Worm (Caenorhabditis elegans) whole organism, L3 larva: ENCODE data around the gene pqn-74.
A peak's percentile ranks its signal among the peaks of the same experiment; 100 is the strongest.

Experiments
- R02D3.7 ChIP-seq: fragments of 150-350 bp; optimal IDR thresholded peaks from 2 replicates; lab custom pipeline; 2014; ENCODE audit warnings: missing biosample characterization, missing genetic modification characterization
- ZK546.5 ChIP-seq: sonication (generic microtip); optimal IDR thresholded peaks from 2 replicates; lab custom pipeline; 2017; ENCODE audit warnings: missing biosample characterization, missing genetic modification characterization
- aly-2 ChIP-seq: fragments of 150-350 bp; optimal IDR thresholded peaks from 2 replicates; lab custom pipeline; 2014; ENCODE audit warnings: missing biosample characterization, missing genetic modification characterization
- ama-1 ChIP-seq: fragments of 150-350 bp; optimal IDR thresholded peaks from 2 replicates; lab custom pipeline; 2018
- ceh-16 ChIP-seq: sonication (generic microtip); optimal IDR thresholded peaks from 2 replicates; lab custom pipeline; 2017; ENCODE audit warnings: missing biosample characterization, missing genetic modification characterization
- ceh-28 ChIP-seq: fragments of 150-350 bp; optimal IDR thresholded peaks from 2 replicates; lab custom pipeline; 2014; ENCODE audit warnings: missing biosample characterization, missing genetic modification reagents, missing genetic modification characterization
- ceh-82 ChIP-seq: fragments of 150-350 bp; optimal IDR thresholded peaks from 2 replicates; lab custom pipeline; 2014; ENCODE audit warnings: missing biosample characterization, missing genetic modification characterization
- ceh-9 ChIP-seq: sonication (generic microtip); optimal IDR thresholded peaks from 2 replicates; lab custom pipeline; 2018; ENCODE audit warnings: missing biosample characterization, missing genetic modification characterization
- daf-12 ChIP-seq: fragments of 150-350 bp; optimal IDR thresholded peaks from 2 replicates; lab custom pipeline; 2014; ENCODE audit warnings: missing biosample characterization, missing genetic modification reagents, missing genetic modification characterization
- egl-27 ChIP-seq: sonication (generic microtip); optimal IDR thresholded peaks from 4 replicates; lab custom pipeline; 2017; ENCODE audit warnings: missing biosample characterization, missing genetic modification reagents, missing genetic modification characterization
- egl-5 ChIP-seq: fragments of 150-350 bp; optimal IDR thresholded peaks from 2 replicates; lab custom pipeline; 2017; ENCODE audit warnings: missing biosample characterization, missing genetic modification reagents, missing genetic modification characterization, inconsistent platforms
- elt-1 ChIP-seq: fragments of 150-350 bp; optimal IDR thresholded peaks from 2 replicates; lab custom pipeline; 2014; ENCODE audit warnings: missing biosample characterization, missing genetic modification characterization
- elt-2 ChIP-seq: sonication (generic microtip); optimal IDR thresholded peaks from 2 replicates; lab custom pipeline; 2016; ENCODE audit warnings: missing genetic modification reagents, mild to moderate bottlenecking, missing genetic modification characterization, missing compliant biosample characterization
- elt-3 ChIP-seq, 3 experiments: fragments of 150-350 bp in 1 of 3; sonication (generic microtip) in 2 of 3; optimal IDR thresholded peaks; 2 replicates in 2 of 3; 4 replicates in 1 of 3; lab custom pipeline; 2014 to 2017; ENCODE audit warnings: missing biosample characterization in 3 of 3, missing genetic modification characterization in 3 of 3
- eor-1 ChIP-seq, 2 experiments: fragments of 150-350 bp; optimal IDR thresholded peaks; 2 replicates each; lab custom pipeline; 2014 to 2018; ENCODE audit warnings: missing biosample characterization in 2 of 2, missing genetic modification characterization in 2 of 2
- fkh-10 ChIP-seq: sonication (generic microtip); optimal IDR thresholded peaks from 2 replicates; lab custom pipeline; 2017; ENCODE audit warnings: missing biosample characterization, missing genetic modification reagents, missing genetic modification characterization
- fkh-2 ChIP-seq: fragments of 150-350 bp; optimal IDR thresholded peaks from 2 replicates; lab custom pipeline; 2014; ENCODE audit warnings: missing biosample characterization, missing genetic modification reagents, missing genetic modification characterization
- fos-1 ChIP-seq: fragments of 150-350 bp; optimal IDR thresholded peaks from 2 replicates; lab custom pipeline; 2014; ENCODE audit warnings: missing biosample characterization, missing genetic modification characterization
- hmg-11 ChIP-seq: sonication (generic microtip); optimal IDR thresholded peaks from 2 replicates; lab custom pipeline; 2016; ENCODE audit warnings: missing genetic modification characterization, missing compliant biosample characterization
- jun-1 ChIP-seq: fragments of 150-350 bp; optimal IDR thresholded peaks from 2 replicates; lab custom pipeline; 2014; ENCODE audit warnings: missing biosample characterization, missing genetic modification reagents, missing genetic modification characterization
- lin-15B ChIP-seq: fragments of 150-350 bp; optimal IDR thresholded peaks from 2 replicates; lab custom pipeline; 2014; ENCODE audit warnings: missing biosample characterization, missing genetic modification characterization
- lin-39 ChIP-seq: fragments of 150-350 bp; optimal IDR thresholded peaks from 2 replicates; lab custom pipeline; 2018; ENCODE audit warnings: missing biosample characterization, missing genetic modification reagents, missing genetic modification characterization
- lsy-12 ChIP-seq: sonication (generic microtip); optimal IDR thresholded peaks from 2 replicates; lab custom pipeline; 2016; ENCODE audit warnings: mild to moderate bottlenecking, missing genetic modification characterization, missing compliant biosample characterization
- mdl-1 ChIP-seq: fragments of 150-350 bp; optimal IDR thresholded peaks from 2 replicates; lab custom pipeline; 2014; ENCODE audit warnings: missing biosample characterization, missing genetic modification characterization
- mml-1 ChIP-seq: fragments of 150-350 bp; sonication (generic microtip); optimal IDR thresholded peaks from 3 replicates; lab custom pipeline; 2014; ENCODE audit warnings: missing biosample characterization, missing genetic modification characterization
- nfya-1 ChIP-seq: sonication (generic microtip); optimal IDR thresholded peaks from 2 replicates; lab custom pipeline; 2017; ENCODE audit warnings: missing genetic modification characterization, mild to moderate bottlenecking, missing compliant biosample characterization, antibody characterized with exemption, moderate library complexity; ENCODE audit not compliant: insufficient read depth
- nhr-11 ChIP-seq: fragments of 150-350 bp; optimal IDR thresholded peaks from 2 replicates; lab custom pipeline; 2014; ENCODE audit warnings: missing biosample characterization, missing genetic modification characterization
- nhr-12 ChIP-seq: fragments of 150-350 bp; optimal IDR thresholded peaks from 2 replicates; lab custom pipeline; 2014; ENCODE audit warnings: missing biosample characterization, missing genetic modification characterization
- nhr-23 ChIP-seq: fragments of 150-350 bp; optimal IDR thresholded peaks from 2 replicates; lab custom pipeline; 2014; ENCODE audit warnings: missing biosample characterization, missing genetic modification reagents, missing genetic modification characterization
- nhr-237 ChIP-seq: fragments of 150-350 bp; optimal IDR thresholded peaks from 2 replicates; lab custom pipeline; 2014; ENCODE audit warnings: missing biosample characterization, missing genetic modification characterization
- nhr-25 ChIP-seq: sonication (generic microtip); optimal IDR thresholded peaks from 2 replicates; lab custom pipeline; 2017; ENCODE audit warnings: missing biosample characterization, missing genetic modification characterization
- nhr-28 ChIP-seq: fragments of 150-350 bp; optimal IDR thresholded peaks from 2 replicates; lab custom pipeline; 2014; ENCODE audit warnings: missing biosample characterization, missing genetic modification characterization
- nhr-43 ChIP-seq: sonication (generic microtip); optimal IDR thresholded peaks from 2 replicates; lab custom pipeline; 2016; ENCODE audit warnings: mild to moderate bottlenecking, missing genetic modification characterization, missing compliant biosample characterization; ENCODE audit not compliant: poor library complexity, severe bottlenecking
- nhr-67 ChIP-seq: fragments of 150-350 bp; optimal IDR thresholded peaks from 2 replicates; lab custom pipeline; 2014; ENCODE audit warnings: missing biosample characterization, missing genetic modification characterization
- nhr-76 ChIP-seq: fragments of 150-350 bp; sonication (generic microtip); optimal IDR thresholded peaks from 5 replicates; lab custom pipeline; 2014; ENCODE audit warnings: missing biosample characterization, missing genetic modification characterization
- nhr-77 ChIP-seq: fragments of 150-350 bp; optimal IDR thresholded peaks from 2 replicates; lab custom pipeline; 2014; ENCODE audit warnings: missing biosample characterization, missing genetic modification characterization
- pha-4 ChIP-seq: fragments of 150-350 bp; optimal IDR thresholded peaks from 2 replicates; lab custom pipeline; 2014; ENCODE audit warnings: missing biosample characterization, missing genetic modification reagents, missing genetic modification characterization
- pqm-1 ChIP-seq: fragments of 150-350 bp; optimal IDR thresholded peaks from 2 replicates; lab custom pipeline; 2017; ENCODE audit warnings: missing biosample characterization, missing genetic modification characterization, inconsistent platforms
- sea-2 ChIP-seq: fragments of 150-350 bp; sonication (generic microtip); optimal IDR thresholded peaks from 4 replicates; lab custom pipeline; 2014; ENCODE audit warnings: missing biosample characterization, missing genetic modification reagents, missing genetic modification characterization
- skn-1 ChIP-seq: fragments of 150-350 bp; optimal IDR thresholded peaks from 2 replicates; lab custom pipeline; 2014; ENCODE audit warnings: missing biosample characterization, missing genetic modification characterization
- snpc-4 ChIP-seq: fragments of 150-350 bp; optimal IDR thresholded peaks from 2 replicates; lab custom pipeline; 2014; ENCODE audit warnings: missing biosample characterization, missing genetic modification characterization
- tbx-2 ChIP-seq: sonication (generic microtip); optimal IDR thresholded peaks from 2 replicates; lab custom pipeline; 2016; ENCODE audit warnings: mild to moderate bottlenecking, missing genetic modification characterization, missing compliant biosample characterization
- unc-39 ChIP-seq: sonication (generic microtip); optimal IDR thresholded peaks from 4 replicates; lab custom pipeline; 2017; ENCODE audit warnings: missing biosample characterization, missing genetic modification characterization
- unc-62 ChIP-seq: fragments of 150-350 bp; sonication (generic microtip); optimal IDR thresholded peaks from 4 replicates; lab custom pipeline; 2014; ENCODE audit warnings: missing biosample characterization, missing genetic modification reagents, missing genetic modification characterization
- zag-1 ChIP-seq: fragments of 150-350 bp; optimal IDR thresholded peaks from 2 replicates; lab custom pipeline; 2014; ENCODE audit warnings: missing biosample characterization, missing genetic modification characterization
- ztf-11 ChIP-seq: fragments of 150-350 bp; optimal IDR thresholded peaks from 2 replicates; lab custom pipeline; 2014; ENCODE audit warnings: missing biosample characterization, missing genetic modification characterization
- ztf-4 ChIP-seq: fragments of 150-350 bp; optimal IDR thresholded peaks from 2 replicates; lab custom pipeline; 2014; ENCODE audit warnings: missing biosample characterization, missing genetic modification characterization

Gene pqn-74

DNA sequence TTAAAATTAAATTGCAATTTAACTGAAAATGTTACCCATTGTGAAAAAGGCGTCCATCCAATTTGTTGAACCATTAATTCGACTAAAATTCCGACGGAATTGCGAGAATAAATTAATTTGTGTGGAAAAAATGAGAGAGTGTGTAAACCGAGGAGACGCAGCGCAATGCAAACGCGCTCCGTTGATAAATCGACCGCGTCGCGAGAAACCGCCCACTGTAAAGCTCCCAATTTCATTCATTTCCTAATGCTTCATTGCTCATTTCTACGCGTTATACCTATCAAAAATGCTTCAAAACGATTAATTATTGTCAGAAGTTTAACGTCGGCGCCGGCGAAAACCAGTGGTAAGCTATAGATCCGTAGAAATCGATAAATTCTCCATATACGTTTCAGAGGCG, 33.5 kb downstream of the pqn-74 start, which contains the start of the genes Y67H2A.2 and micu-1:
Gene Y67H2A.2, minus strand, starts transcription at position 74 of the 400 bp plus-strand sequence.
Gene micu-1, plus strand, starts transcription at position 181 of the 400 bp plus-strand sequence.
- TF ChIP-seq daf-12 (tag; lab: Kevin White, UChicago) (no peak), ceh-82 (tag; lab: Kevin White, UChicago) (no peak), nhr-67 (tag; lab: Kevin White, UChicago) (no peak), fos-1 (tag; lab: Kevin White, UChicago) (no peak), fkh-10 (peak; percentile 64), ZK546.5 (tag; lab: Kevin White, UChicago) (no peak), eor-1 (tag; optimal IDR thresholded peaks at IDR 0.05; lab: Kevin White, UChicago) (no peak), fkh-2 (tag; lab: Kevin White, UChicago) (no peak), lin-39 (tag; lab: Kevin White, UChicago) (peak; percentile 69), snpc-4 (peak; percentile 58), egl-27 (tag; lab: Kevin White, UChicago) (no peak), elt-2 (tag; lab: Kevin White, UChicago) (peak; percentile 35), nhr-12 (no peak), hmg-11 (tag; lab: Kevin White, UChicago) (peak; percentile 71), ama-1 (lab: Kevin White, UChicago) (peak; percentile 15), nhr-77 (tag; lab: Kevin White, UChicago) (no peak), elt-3 (tag; optimal IDR thresholded peaks at IDR 0.05; lab: Kevin White, UChicago) (no peak), ceh-16 (tag; lab: Kevin White, UChicago) (no peak), nfya-1 (peak; percentile 80), zag-1 (tag; lab: Kevin White, UChicago) (no peak), R02D3.7 (tag; lab: Kevin White, UChicago) (peak; percentile 35), tbx-2 (tag; lab: Kevin White, UChicago) (no peak), nhr-28 (tag; lab: Kevin White, UChicago) (no peak), nhr-25 (peak; percentile 60), nhr-237 (tag; lab: Kevin White, UChicago) (no peak), nhr-76 (tag; lab: Kevin White, UChicago) (no peak), jun-1 (tag; lab: Kevin White, UChicago) (no peak), pqm-1 (tag; lab: Kevin White, UChicago) (peak; percentile 20), nhr-23 (tag; lab: Kevin White, UChicago) (peak; percentile 61), unc-62 (GFP tag; lab: Kevin White, UChicago) (no peak), mdl-1 (tag; lab: Kevin White, UChicago) (no peak), ztf-4 (tag; lab: Kevin White, UChicago) (no peak), lin-15B (peak; percentile 90), elt-1 (tag; lab: Kevin White, UChicago) (no peak), skn-1 (tag; lab: Kevin White, UChicago) (no peak), unc-39 (tag; lab: Kevin White, UChicago) (no peak), sea-2 (GFP tag; lab: Kevin White, UChicago) (no peak), mml-1 (tag; lab: Kevin White, UChicago) (no peak), pha-4 (tag; lab: Kevin White, UChicago) (peak; percentile 64), egl-5 (tag; lab: Kevin White, UChicago) (peak; percentile 68), ztf-11 (tag; lab: Kevin White, UChicago) (no peak), nhr-43 (tag; lab: Kevin White, UChicago) (no peak), nhr-11 (tag; lab: Kevin White, UChicago) (no peak), ceh-9 (no peak), aly-2 (tag; lab: Kevin White, UChicago) (no peak), ceh-28 (tag; lab: Kevin White, UChicago) (peak; percentile 29), lsy-12 (no peak)
